Fruit fly (Drosophila melanogaster) whole organism, prepupa: ENCODE measurements around the gene zf30C.

Experiments
- CG4318 ChIP-seq: fragments of 200-800 bp; sonication (Bioruptor generic); optimal IDR thresholded peaks from 3 replicates; lab custom pipeline; 2017; ENCODE audit warnings: missing biosample characterization, mild to moderate bottlenecking, missing genetic modification characterization
- Eip93F ChIP-seq: fragments of 200-800 bp; sonication (Bioruptor generic); optimal IDR thresholded peaks from 2 replicates; lab custom pipeline; 2016; ENCODE audit warnings: missing biosample characterization, mild to moderate bottlenecking, missing genetic modification characterization
- Ets96B ChIP-seq: fragments of 200-800 bp; optimal IDR thresholded peaks from 2 replicates; lab custom pipeline; 2019; ENCODE audit warnings: missing biosample characterization, mild to moderate bottlenecking, missing genetic modification characterization, moderate library complexity
- net ChIP-seq: fragments of 200-800 bp; sonication (Bioruptor generic); optimal IDR thresholded peaks from 3 replicates; lab custom pipeline; 2016; ENCODE audit warnings: missing biosample characterization, missing genetic modification characterization

DNA sequence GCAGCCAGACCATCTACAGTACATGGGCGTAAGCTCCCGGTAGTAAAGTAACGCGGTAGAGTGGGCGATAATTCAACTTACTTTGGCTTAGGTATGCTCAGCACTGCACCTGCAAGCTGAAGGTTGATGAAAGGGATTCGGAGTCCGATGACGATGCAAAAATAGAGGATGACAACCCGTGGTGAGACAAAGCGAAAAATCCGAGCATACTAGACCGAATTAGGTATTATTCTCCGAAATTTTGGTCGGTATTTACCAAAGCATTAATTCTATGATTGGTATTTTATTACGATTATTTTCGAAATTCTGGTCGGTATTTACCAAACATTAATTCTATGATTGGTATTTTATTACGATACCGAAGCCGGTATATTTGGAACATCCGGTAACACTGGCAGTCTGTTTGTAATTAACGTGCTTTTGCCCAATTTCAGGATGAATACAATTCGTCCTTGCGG lies 32.4 kb downstream of the zf30C start, which contains the start of gene CG4036:
- TF ChIP-seq Ets96B: no peak
- TF ChIP-seq net (GFP tag; lab: Kevin White, UChicago): no peak
- TF ChIP-seq Eip93F (GFP tag; lab: Kevin White, UChicago): no peak
- no peak for TF ChIP-seq CG4318 (GFP tag; lab: Kevin White, UChicago)
